Fruit fly (Drosophila melanogaster) whole organism, prepupa: ENCODE measurements around the gene CG14034.

Source experiments
- CG10631 ChIP-seq: fragments of 200-800 bp; sonication (Bioruptor generic); optimal IDR thresholded peaks from 2 replicates; lab custom pipeline; 2016; ENCODE audit warnings: missing biosample characterization, missing genetic modification characterization
- CG16779 ChIP-seq: fragments of 200-800 bp; sonication (Bioruptor generic); optimal IDR thresholded peaks from 3 replicates; lab custom pipeline; 2017; ENCODE audit warnings: missing biosample characterization, mild to moderate bottlenecking, missing genetic modification characterization
- Eip78C ChIP-seq: fragments of 200-800 bp; sonication (Bioruptor generic); peaks from one replicate; lab custom pipeline; 2016; ENCODE audit warnings: missing biosample characterization, missing genetic modification characterization
- Ets21C ChIP-seq: fragments of 200-800 bp; sonication (Bioruptor generic); optimal IDR thresholded peaks from 3 replicates; lab custom pipeline; 2016; ENCODE audit warnings: missing biosample characterization, missing genetic modification characterization
- Lpt ChIP-seq: fragments of 200-800 bp; sonication (Bioruptor generic); optimal IDR thresholded peaks from 3 replicates; lab custom pipeline; 2016; ENCODE audit warnings: missing biosample characterization, missing genetic modification characterization
- achi ChIP-seq: fragments of 200-800 bp; sonication (Bioruptor generic); optimal IDR thresholded peaks from 3 replicates; lab custom pipeline; 2016; ENCODE audit warnings: missing biosample characterization, missing genetic modification characterization
- dac ChIP-seq: fragments of 200-800 bp; sonication (Bioruptor generic); optimal IDR thresholded peaks from 2 replicates; lab custom pipeline; 2017; ENCODE audit warnings: missing biosample characterization, mild to moderate bottlenecking, missing genetic modification characterization

- TF ChIP-seq achi (no peak), CG10631 (GFP tag; lab: Kevin White, UChicago) (no peak), Ets21C (no peak), CG16779 (tag; lab: Kevin White, UChicago) (no peak), dac (GFP tag; lab: Kevin White, UChicago) (no peak), Eip78C (GFP tag; lab: Kevin White, UChicago) (no peak), Lpt (no peak)
These were observed 8.5 kb upstream of the CG14034 start for dm6 chr2L:5224724-5225319.
